Fruit fly (Drosophila melanogaster): Measurements from ENCODE around the gene Map205.

dm6 chr3R:32043778-32044177 is 24.5 kb downstream of the Map205 start:
- TF ChIP-seq Clk (GFP tag; optimal IDR thresholded peaks at IDR 0.05) (no peak), CG11617 (GFP tag; optimal IDR thresholded peaks at IDR 0.05) (no peak), CG7101 (tag; optimal IDR thresholded peaks at IDR 0.05) (no peak), kay (GFP tag; ENCODE audit: borderline replicate concordance) (no peak), Mnt (GFP tag; optimal IDR thresholded peaks at IDR 0.05) (no peak)

Data from whole organism, adult.